Worm (Caenorhabditis elegans): ENCODE measurements around the gene F40E12.1.

The F40E12.1 gene

DNA sequence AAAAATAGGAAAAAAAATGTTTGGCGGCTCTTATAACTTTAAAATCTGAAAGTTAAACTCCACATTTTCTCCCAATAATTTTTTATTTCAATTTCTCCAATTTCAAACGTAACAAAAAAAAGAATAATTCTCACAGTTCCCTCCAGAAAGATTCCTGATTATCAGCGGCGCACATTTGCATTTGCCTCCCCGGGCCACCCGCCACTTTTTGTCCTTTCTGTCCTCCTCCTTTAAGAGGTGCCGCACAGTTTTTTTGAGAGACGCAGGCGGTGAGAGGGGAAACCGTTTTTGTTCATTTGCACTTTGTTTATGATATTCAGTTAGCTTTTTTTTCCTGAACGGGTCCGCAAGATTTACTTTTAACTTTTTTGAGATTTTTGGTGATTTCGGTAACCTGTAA, 3.2 kb downstream of the F40E12.1 start:
- TF ChIP-seq lsy-2 (tag; optimal IDR thresholded peaks at IDR 0.05) (no peak), lin-39 (tag; optimal IDR thresholded peaks at IDR 0.05) (no peak), tbx-2 (tag; optimal IDR thresholded peaks at IDR 0.05) (no peak), lin-35 (GFP tag; optimal IDR thresholded peaks at IDR 0.05) (no peak), alr-1 (tag; optimal IDR thresholded peaks at IDR 0.05; ENCODE audit: borderline replicate concordance) (no peak), nhr-84 (tag; optimal IDR thresholded peaks at IDR 0.05) (no peak), sptf-1 (tag; optimal IDR thresholded peaks at IDR 0.05) (no peak), nhr-71 (tag; optimal IDR thresholded peaks at IDR 0.05) (no peak), nhr-85 (tag) (no peak), egl-27 (tag; optimal IDR thresholded peaks at IDR 0.05) (no peak), nhr-47 (tag; optimal IDR thresholded peaks at IDR 0.05) (no peak), snpc-4 (tag; optimal IDR thresholded peaks at IDR 0.05) (no peak), C16A3.4 (tag; optimal IDR thresholded peaks at IDR 0.05) (no peak), irx-1 (tag; optimal IDR thresholded peaks at IDR 0.05) (no peak), fkh-10 (GFP tag; optimal IDR thresholded peaks at IDR 0.05) (no peak), mep-1 (tag; optimal IDR thresholded peaks at IDR 0.05) (no peak)

DNA sequence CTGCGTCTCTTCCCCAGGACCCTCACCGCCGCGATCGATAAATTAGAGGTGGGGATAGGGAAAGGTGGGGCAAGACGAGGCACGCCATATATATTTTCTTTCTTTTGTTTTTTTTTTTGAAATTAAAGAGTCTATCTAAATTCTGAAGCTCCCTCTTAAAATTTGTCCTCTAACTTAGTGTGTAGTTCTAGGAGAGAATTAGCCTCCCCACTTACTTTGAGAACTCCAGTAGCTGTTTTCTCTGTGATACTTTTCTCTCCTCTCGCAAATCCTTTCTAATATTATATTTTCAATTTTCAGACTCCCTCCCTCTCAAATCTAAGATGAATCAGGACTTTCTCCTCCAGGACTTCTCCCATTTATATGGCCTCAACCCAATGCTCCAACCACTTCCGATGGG, 4.4 kb downstream of the F40E12.1 start, which contains the start of gene M151.7:
Gene M151.7, plus strand, starts transcription at position 301 of the 400 bp plus-strand sequence.
- TF ChIP-seq nhr-77 (tag; optimal IDR thresholded peaks at IDR 0.05) (no peak), ets-5 (GFP tag; IDR thresholded peaks at IDR 0.05) (no peak), lin-35 (GFP tag; optimal IDR thresholded peaks at IDR 0.05) (no peak), ztf-4 (tag; optimal IDR thresholded peaks at IDR 0.05) (no peak), nhr-76 (tag; optimal IDR thresholded peaks at IDR 0.05) (no peak), sup-37 (GFP tag; optimal IDR thresholded peaks at IDR 0.05) (no peak), xbp-1 (tag; optimal IDR thresholded peaks at IDR 0.05) (no peak), efl-3 (GFP tag; optimal IDR thresholded peaks at IDR 0.05) (no peak)

DNA sequence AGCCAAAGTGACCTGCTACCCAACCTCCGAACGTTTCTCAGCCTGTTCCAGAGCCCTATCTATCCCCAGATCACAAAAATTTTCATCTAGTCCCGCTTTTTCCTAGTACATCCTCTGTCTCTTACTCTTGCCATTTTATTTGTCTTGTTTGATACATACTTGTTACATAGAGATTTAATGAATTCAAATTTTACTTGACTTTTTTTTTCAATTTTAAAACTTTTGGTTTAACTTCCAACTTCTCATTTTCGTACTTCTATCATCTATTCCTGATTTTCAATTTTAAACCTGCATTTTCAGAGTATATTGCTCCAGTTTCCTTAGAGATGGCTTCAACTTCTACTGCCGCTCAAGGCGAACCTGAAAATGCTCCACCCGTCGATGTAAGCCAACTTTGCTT, 9.3 kb downstream of the F40E12.1 start, which contains the start of gene M151.3:
Gene M151.3, plus strand, starts transcription at position 301 of the 400 bp plus-strand sequence.
- TF ChIP-seq efl-3 (GFP tag; optimal IDR thresholded peaks at IDR 0.05): no peak
- TF ChIP-seq hpl-2 (GFP tag; optimal IDR thresholded peaks at IDR 0.05): no peak
- TF ChIP-seq tlp-1 (tag; optimal IDR thresholded peaks at IDR 0.05): no peak
- TF ChIP-seq irx-1 (tag; optimal IDR thresholded peaks at IDR 0.05): no peak
- TF ChIP-seq sptf-1 (tag; optimal IDR thresholded peaks at IDR 0.05): no peak
- no peak for TF ChIP-seq lir-3 (tag; optimal IDR thresholded peaks at IDR 0.05; ENCODE audit: poor library complexity)
- no peak for TF ChIP-seq fkh-4 (tag; optimal IDR thresholded peaks at IDR 0.05; ENCODE audit: borderline replicate concordance)
- TF ChIP-seq nhr-76 (tag; optimal IDR thresholded peaks at IDR 0.05): no peak
- no peak for TF ChIP-seq nhr-11 (tag; optimal IDR thresholded peaks at IDR 0.05)
- no peak for TF ChIP-seq fos-1 (tag; optimal IDR thresholded peaks at IDR 0.05)

- TF ChIP-seq lin-39 (tag; optimal IDR thresholded peaks at IDR 0.05): no peak
- TF ChIP-seq C34B4.2 (tag; optimal IDR thresholded peaks at IDR 0.05): no peak
- no peak for TF ChIP-seq ztf-11 (tag; optimal IDR thresholded peaks at IDR 0.05)
- TF ChIP-seq sptf-1 (tag; optimal IDR thresholded peaks at IDR 0.05): no peak
- no peak for TF ChIP-seq C16A3.4 (tag; optimal IDR thresholded peaks at IDR 0.05)
- TF ChIP-seq jun-1 (tag; optimal IDR thresholded peaks at IDR 0.05): no peak
- TF ChIP-seq nhr-85 (tag): no peak
- TF ChIP-seq nhr-19 (GFP tag; conservative IDR thresholded peaks at IDR 0.05): no peak
- TF ChIP-seq mef-2 (tag; optimal IDR thresholded peaks at IDR 0.05): no peak
- no peak for TF ChIP-seq isw-1 (GFP tag; IDR thresholded peaks at IDR 0.05)
- no peak for TF ChIP-seq F16B12.6 (tag; optimal IDR thresholded peaks at IDR 0.05)
- no peak for TF ChIP-seq nhr-47 (tag; optimal IDR thresholded peaks at IDR 0.05)
- no peak for TF ChIP-seq lir-3 (tag; optimal IDR thresholded peaks at IDR 0.05; ENCODE audit: poor library complexity)
- TF ChIP-seq dpl-1 (GFP tag; optimal IDR thresholded peaks at IDR 0.05): no peak
These were observed 13.2 kb downstream of the F40E12.1 start, which contains the start of gene M151.2 for ce11 chrII:3630810-3631209. Gene M151.2 (plus strand): TSS chrII:3631110.

Measured in whole organism, L1 larva.